Worm (Caenorhabditis elegans) whole organism, L1 larva: ENCODE data around the gene fbxa-137.

Experiments
- ceh-63 ChIP-seq: fragments of 200-800 bp; sonication (Bioruptor generic); optimal IDR thresholded peaks from 2 replicates; lab custom pipeline; 2018; ENCODE audit warnings: mild to moderate bottlenecking, missing genetic modification characterization, missing compliant biosample characterization
- ces-1 ChIP-seq: fragments of 150-350 bp; optimal IDR thresholded peaks from 2 replicates; lab custom pipeline; 2014; ENCODE audit warnings: missing biosample characterization, missing genetic modification reagents, missing genetic modification characterization
- efl-3 ChIP-seq: fragments of 200-800 bp; sonication (Bioruptor generic); optimal IDR thresholded peaks from 2 replicates; lab custom pipeline; 2018; ENCODE audit warnings: mild to moderate bottlenecking, missing genetic modification characterization, missing compliant biosample characterization
- irx-1 ChIP-seq: sonication (generic microtip); optimal IDR thresholded peaks from 2 replicates; lab custom pipeline; 2016; ENCODE audit warnings: missing genetic modification characterization, missing compliant biosample characterization
- nhr-12 ChIP-seq: sonication (generic microtip); optimal IDR thresholded peaks from 2 replicates; lab custom pipeline; 2017; ENCODE audit warnings: missing biosample characterization, missing genetic modification characterization
- nhr-77 ChIP-seq: fragments of 150-350 bp; optimal IDR thresholded peaks from 2 replicates; lab custom pipeline; 2014; ENCODE audit warnings: missing biosample characterization, missing genetic modification characterization
- rnt-1 ChIP-seq: sonication (generic microtip); optimal IDR thresholded peaks from 2 replicates; lab custom pipeline; 2016; ENCODE audit warnings: mild to moderate bottlenecking, missing genetic modification characterization, moderate library complexity, missing compliant biosample characterization
- snpc-4 ChIP-seq: fragments of 150-350 bp; optimal IDR thresholded peaks from 2 replicates; lab custom pipeline; 2014; ENCODE audit warnings: missing biosample characterization, missing genetic modification characterization
- unc-62 ChIP-seq: fragments of 150-350 bp; optimal IDR thresholded peaks from 2 replicates; lab custom pipeline; 2014; ENCODE audit warnings: missing biosample characterization, missing genetic modification reagents, missing genetic modification characterization

ce11 chrV:2292240-2292639 lies 13.6 kb downstream of the fbxa-137 start, which contains the start of gene nhr-115:
- no peak for TF ChIP-seq unc-62 (GFP tag; lab: Kevin White, UChicago)
- no peak for TF ChIP-seq snpc-4 (tag; lab: Kevin White, UChicago)
- TF ChIP-seq nhr-12, result no peak
- no peak for TF ChIP-seq efl-3 (GFP tag; lab: Kevin White, UChicago)
- no peak for TF ChIP-seq rnt-1 (tag; lab: Kevin White, UChicago)
- TF ChIP-seq nhr-77, result no peak
- no peak for TF ChIP-seq ceh-63 (GFP tag; lab: Kevin White, UChicago)
- no peak for TF ChIP-seq ces-1 (GFP tag; lab: Kevin White, UChicago)
- TF ChIP-seq irx-1 (tag; lab: Kevin White, UChicago), result no peak
